Worm (Caenorhabditis elegans) whole organism, L1 larva: ENCODE results near the gene B0302.2.

Source experiments
- blmp-1 ChIP-seq: fragments of 150-350 bp; optimal IDR thresholded peaks from 2 replicates; lab custom pipeline; 2014; ENCODE audit warnings: missing biosample characterization, missing genetic modification characterization
- ceh-82 ChIP-seq, 3 experiments: fragments of 150-350 bp in 1 of 3; sonication (generic microtip) in 2 of 3; optimal IDR thresholded peaks; 2 replicates each; lab custom pipeline; 2014 to 2017; ENCODE audit warnings: missing biosample characterization in 3 of 3, missing genetic modification characterization in 3 of 3
- dpl-1 ChIP-seq, 3 experiments: fragments of 150-350 bp in 2 of 3; sonication (generic microtip) in 1 of 3; optimal IDR thresholded peaks; 2 replicates each; lab custom pipeline; 2014 to 2017; ENCODE audit warnings: missing biosample characterization in 3 of 3, missing genetic modification characterization in 3 of 3, missing genetic modification reagents in 3 of 3
- dsc-1 ChIP-seq: sonication (generic microtip); optimal IDR thresholded peaks from 2 replicates; lab custom pipeline; 2016; ENCODE audit warnings: mild to moderate bottlenecking, missing genetic modification characterization, missing compliant biosample characterization
- egl-13 ChIP-seq: sonication (generic microtip); optimal IDR thresholded peaks from 2 replicates; lab custom pipeline; 2016; ENCODE audit warnings: missing genotype, missing genetic modification reagents, missing genetic modification characterization, missing compliant biosample characterization
- egl-27 ChIP-seq, 2 experiments: fragments of 150-350 bp in 1 of 2; sonication (generic microtip); optimal IDR thresholded peaks; 3 replicates each; lab custom pipeline; 2017 to 2018; ENCODE audit warnings: missing biosample characterization in 2 of 2, missing genetic modification characterization in 2 of 2, missing genetic modification reagents in 2 of 2
- elt-2 ChIP-seq: sonication (generic microtip); optimal IDR thresholded peaks from 2 replicates; lab custom pipeline; 2016; ENCODE audit warnings: missing genetic modification characterization, mild to moderate bottlenecking, inconsistent platforms, missing compliant biosample characterization, missing genetic modification reagents
- ets-5 ChIP-seq: fragments of 200-800 bp; sonication (Bioruptor generic); IDR thresholded peaks from 2 replicates; pipeline ENCODE4 v1.3.6; 2022; ENCODE audit warnings: missing genetic modification characterization, missing compliant biosample characterization
- fkh-8 ChIP-seq: sonication (generic microtip); optimal IDR thresholded peaks from 2 replicates; lab custom pipeline; 2016; ENCODE audit warnings: mild to moderate bottlenecking, missing genetic modification characterization, missing compliant biosample characterization
- grh-1 ChIP-seq: fragments of 200-800 bp; sonication (Bioruptor generic); IDR thresholded peaks from 2 replicates; pipeline ENCODE4 v1.3.6; 2022; ENCODE audit warnings: missing genetic modification reagents, missing genetic modification characterization, missing compliant biosample characterization
- isw-1 ChIP-seq: fragments of 200-800 bp; sonication (Bioruptor generic); IDR thresholded peaks from 2 replicates; pipeline ENCODE4 v1.3.6; 2022; ENCODE audit warnings: missing genetic modification characterization, missing compliant biosample characterization
- lin-13 ChIP-seq: fragments of 150-350 bp; optimal IDR thresholded peaks from 2 replicates; lab custom pipeline; 2014; ENCODE audit warnings: missing biosample characterization, missing genetic modification reagents, missing genetic modification characterization
- lin-14 ChIP-seq: fragments of 200-800 bp; sonication (Bioruptor generic); optimal IDR thresholded peaks from 2 replicates; lab custom pipeline; 2018; ENCODE audit warnings: mild to moderate bottlenecking, missing genetic modification characterization, moderate library complexity, missing compliant biosample characterization
- lsy-2 ChIP-seq, 2 experiments: fragments of 150-350 bp; optimal IDR thresholded peaks; 2 replicates each; lab custom pipeline; 2014; ENCODE audit warnings: missing biosample characterization in 2 of 2, missing genetic modification characterization in 2 of 2
- mep-1 ChIP-seq: fragments of 150-350 bp; optimal IDR thresholded peaks from 2 replicates; lab custom pipeline; 2014; ENCODE audit warnings: missing biosample characterization, missing genetic modification characterization
- nhr-11 ChIP-seq: fragments of 150-350 bp; optimal IDR thresholded peaks from 2 replicates; lab custom pipeline; 2014; ENCODE audit warnings: missing biosample characterization, missing genetic modification characterization
- nhr-19 ChIP-seq: fragments of 200-800 bp; sonication (Bioruptor generic); conservative IDR thresholded peaks from 2 replicates; pipeline ENCODE4 v1.3.6; 2022; ENCODE audit warnings: missing genetic modification characterization, missing compliant biosample characterization
- nhr-20 ChIP-seq: sonication (generic microtip); optimal IDR thresholded peaks from 2 replicates; lab custom pipeline; 2016; ENCODE audit warnings: mild to moderate bottlenecking, missing genetic modification characterization, missing compliant biosample characterization
- nhr-47 ChIP-seq: sonication (generic microtip); optimal IDR thresholded peaks from 2 replicates; lab custom pipeline; 2016; ENCODE audit warnings: mild to moderate bottlenecking, missing genetic modification characterization, moderate library complexity, missing compliant biosample characterization
- nhr-71 ChIP-seq: sonication (generic microtip); optimal IDR thresholded peaks from 2 replicates; lab custom pipeline; 2016; ENCODE audit warnings: mild to moderate bottlenecking, missing genetic modification characterization, moderate library complexity, missing compliant biosample characterization
- nhr-90 ChIP-seq: sonication (generic microtip); optimal IDR thresholded peaks from 2 replicates; lab custom pipeline; 2016; ENCODE audit warnings: mild to moderate bottlenecking, missing genetic modification characterization, missing compliant biosample characterization; ENCODE audit not compliant: poor library complexity
- pag-3 ChIP-seq: sonication (generic microtip); optimal IDR thresholded peaks from 2 replicates; lab custom pipeline; 2017; ENCODE audit warnings: missing genetic modification characterization, mild to moderate bottlenecking, missing compliant biosample characterization, antibody characterized with exemption, borderline replicate concordance; ENCODE audit not compliant: insufficient read depth
- rnt-1 ChIP-seq: sonication (generic microtip); optimal IDR thresholded peaks from 2 replicates; lab custom pipeline; 2016; ENCODE audit warnings: mild to moderate bottlenecking, missing genetic modification characterization, moderate library complexity, missing compliant biosample characterization
- skn-1 ChIP-seq: fragments of 150-350 bp; optimal IDR thresholded peaks from 2 replicates; lab custom pipeline; 2014; ENCODE audit warnings: missing biosample characterization, missing genetic modification characterization
- snpc-4 ChIP-seq: fragments of 150-350 bp; optimal IDR thresholded peaks from 2 replicates; lab custom pipeline; 2014; ENCODE audit warnings: missing biosample characterization, missing genetic modification characterization
- snu-23 ChIP-seq: sonication (generic microtip); optimal IDR thresholded peaks from 2 replicates; lab custom pipeline; 2016; ENCODE audit warnings: missing genetic modification characterization, missing compliant biosample characterization
- swsn-7 ChIP-seq: sonication (generic microtip); optimal IDR thresholded peaks from 2 replicates; lab custom pipeline; 2016; ENCODE audit warnings: missing genetic modification characterization, missing compliant biosample characterization
- tbx-2 ChIP-seq: sonication (generic microtip); optimal IDR thresholded peaks from 2 replicates; lab custom pipeline; 2016; ENCODE audit warnings: missing genetic modification characterization, missing compliant biosample characterization
- unc-86 ChIP-seq: sonication (generic microtip); optimal IDR thresholded peaks from 2 replicates; lab custom pipeline; 2016; ENCODE audit warnings: missing genetic modification characterization, missing compliant biosample characterization
- unc-98 ChIP-seq: fragments of 200-800 bp; sonication (Bioruptor generic); IDR thresholded peaks from 2 replicates; pipeline ENCODE4 v1.3.6; 2022; ENCODE audit warnings: missing genetic modification characterization, missing compliant biosample characterization
- vab-15 ChIP-seq: sonication (generic microtip); optimal IDR thresholded peaks from 2 replicates; lab custom pipeline; 2017; ENCODE audit warnings: missing genotype, mild to moderate bottlenecking, missing genetic modification characterization, missing compliant biosample characterization
- xbp-1 ChIP-seq: sonication (generic microtip); optimal IDR thresholded peaks from 2 replicates; lab custom pipeline; 2016; ENCODE audit warnings: missing genetic modification characterization, missing compliant biosample characterization
- zip-4 ChIP-seq: fragments of 200-800 bp; sonication (Bioruptor generic); optimal IDR thresholded peaks from 2 replicates; lab custom pipeline; 2018; ENCODE audit warnings: mild to moderate bottlenecking, missing genetic modification characterization, moderate library complexity, missing compliant biosample characterization
- ztf-11 ChIP-seq, 2 experiments: sonication (generic microtip); optimal IDR thresholded peaks; 2 replicates each; lab custom pipeline; 2016 to 2017; ENCODE audit warnings: missing genetic modification characterization in 2 of 2, missing biosample characterization in 1 of 2, missing compliant biosample characterization in 1 of 2
- ztf-4 ChIP-seq: fragments of 150-350 bp; optimal IDR thresholded peaks from 2 replicates; lab custom pipeline; 2014; ENCODE audit warnings: missing biosample characterization, missing genetic modification characterization

B0302.2 gene

ce11 chrX:17184363-17184762 lies 6.0 kb downstream of the B0302.2 start (continued):
- TF ChIP-seq ets-5 = no peak
- peak; percentile 81 for TF ChIP-seq skn-1 (tag; lab: Kevin White, UChicago)
- peak; percentile 75 for TF ChIP-seq zip-4 (GFP tag; lab: Kevin White, UChicago)
- TF ChIP-seq nhr-47 (tag; lab: Kevin White, UChicago) = peak; percentile 67
- peak; percentile 57 for TF ChIP-seq blmp-1 (tag; lab: Kevin White, UChicago)
- peak; percentile 79 for TF ChIP-seq nhr-20 (tag; lab: Kevin White, UChicago)
- peak; percentile 69 for TF ChIP-seq rnt-1 (tag; lab: Kevin White, UChicago)
- TF ChIP-seq dpl-1 (GFP tag; optimal IDR thresholded peaks at IDR 0.05; lab: Kevin White, UChicago) = peak in 2 of 3 experiments; percentile 16
- peak; percentile 18 for TF ChIP-seq nhr-90 (tag; lab: Kevin White, UChicago)
- TF ChIP-seq lin-13 (GFP tag; lab: Kevin White, UChicago) = no peak
- peak; percentile 48 for TF ChIP-seq xbp-1 (tag; lab: Kevin White, UChicago)
- peak; percentile 42 for TF ChIP-seq snpc-4 (tag; lab: Kevin White, UChicago)
- TF ChIP-seq ceh-82 (tag; optimal IDR thresholded peaks at IDR 0.05; lab: Kevin White, UChicago) = peak; percentile 71 to 89 (median 86)
- TF ChIP-seq ztf-4 (tag; lab: Kevin White, UChicago) = no peak
- peak; percentile 59 for TF ChIP-seq swsn-7
- TF ChIP-seq nhr-71 = peak; percentile 75
- peak; percentile 94 for TF ChIP-seq lin-14 (GFP tag; lab: Kevin White, UChicago)
- TF ChIP-seq fkh-8 (tag; lab: Kevin White, UChicago) = peak; percentile 61
- TF ChIP-seq nhr-19 (GFP tag; lab: Robert Waterston, UW) = peak; percentile 47
- TF ChIP-seq tbx-2 (tag; lab: Kevin White, UChicago) = peak; percentile 54
- peak; percentile 24 for TF ChIP-seq unc-86 (tag; lab: Kevin White, UChicago)
- TF ChIP-seq grh-1 (GFP tag; lab: Robert Waterston, UW) = peak; percentile 48; the same call in 1 of the 2 replicates
- no peak for TF ChIP-seq elt-2
- TF ChIP-seq isw-1 = peak; percentile 28
- TF ChIP-seq dsc-1 (tag; lab: Kevin White, UChicago) = peak; percentile 46
- TF ChIP-seq snu-23 (GFP tag; lab: Kevin White, UChicago) = peak; percentile 75
- TF ChIP-seq mep-1 (tag; lab: Kevin White, UChicago) = peak; percentile 85
- TF ChIP-seq egl-27 (tag; optimal IDR thresholded peaks at IDR 0.05; lab: Kevin White, UChicago) = peak in 1 of 2 experiments; percentile 71
- no peak for TF ChIP-seq unc-98 (GFP tag; lab: Robert Waterston, UW)
- peak; percentile 36 to 73 for TF ChIP-seq lsy-2 (tag; optimal IDR thresholded peaks at IDR 0.05; lab: Kevin White, UChicago)
- peak; percentile 17 for TF ChIP-seq nhr-11 (tag; lab: Kevin White, UChicago)

ce11 chrX:17185696-17186430 lies 7.5 kb downstream of the B0302.2 start, which contains the start of gene sid-3:
Gene sid-3, plus strand, starts transcription at chrX:17186380.
- TF ChIP-seq elt-2 (peak; percentile 46), unc-86 (tag; lab: Kevin White, UChicago) (no peak)

ce11 chrX:17195080-17195479 lies 16.7 kb downstream of the B0302.2 start, which contains the start of gene B0302.5:
Gene B0302.5, minus strand, starts transcription at chrX:17195137.
- no peak for TF ChIP-seq vab-15 (tag; lab: Kevin White, UChicago)
- no peak for TF ChIP-seq ztf-11 (tag; optimal IDR thresholded peaks at IDR 0.05; lab: Kevin White, UChicago)
- no peak for TF ChIP-seq blmp-1 (tag; lab: Kevin White, UChicago)
- TF ChIP-seq pag-3 = no peak
- no peak for TF ChIP-seq egl-13 (tag; lab: Kevin White, UChicago)
- TF ChIP-seq isw-1 = no peak
- peak; percentile 0 for TF ChIP-seq elt-2
